Fruit fly (Drosophila melanogaster) whole organism, embryonic: Measurements from ENCODE around the gene moody.
A peak's percentile ranks its signal among the peaks of the same experiment; 100 is the strongest.

Experiments
- Adf1 ChIP-seq: fragments of 200-800 bp; sonication (Bioruptor generic); IDR thresholded peaks from 2 replicates; pipeline ENCODE4 v1.3.6; 2022; ENCODE audit warnings: missing biosample characterization, missing genetic modification characterization
- Bdp1 ChIP-seq: fragments of 200-800 bp; sonication (Bioruptor generic); optimal IDR thresholded peaks from 3 replicates; lab custom pipeline; 2016; ENCODE audit warnings: missing biosample characterization, missing genetic modification characterization
- Bteb2 ChIP-seq: fragments of 200-800 bp; sonication (Bioruptor generic); optimal IDR thresholded peaks from 2 replicates; lab custom pipeline; 2016; ENCODE audit warnings: missing biosample characterization, missing genetic modification characterization
- CG11696 ChIP-seq: fragments of 200-800 bp; sonication (Bioruptor generic); IDR thresholded peaks from 2 replicates; pipeline ENCODE4 v1.3.6; 2022; ENCODE audit warnings: missing biosample characterization, missing genetic modification characterization
- CG14965 ChIP-seq: fragments of 200-800 bp; sonication (Bioruptor generic); optimal IDR thresholded peaks from 2 replicates; lab custom pipeline; 2016; ENCODE audit warnings: missing biosample characterization, missing genetic modification characterization, borderline replicate concordance
- CG16815 ChIP-seq: fragments of 200-800 bp; sonication (Bioruptor generic); optimal IDR thresholded peaks from 3 replicates; lab custom pipeline; 2017; ENCODE audit warnings: missing biosample characterization, mild to moderate bottlenecking, missing genetic modification characterization
- CG17802 ChIP-seq: fragments of 200-800 bp; sonication (Bioruptor generic); optimal IDR thresholded peaks from 2 replicates; lab custom pipeline; 2018; ENCODE audit warnings: missing biosample characterization, mild to moderate bottlenecking, missing genetic modification characterization, moderate library complexity
- CG2116 ChIP-seq: fragments of 200-800 bp; sonication (Bioruptor generic); optimal IDR thresholded peaks from 3 replicates; lab custom pipeline; 2018; ENCODE audit warnings: missing biosample characterization, mild to moderate bottlenecking, missing genetic modification characterization
- CG2678 ChIP-seq: fragments of 200-800 bp; sonication (Bioruptor generic); optimal IDR thresholded peaks from 3 replicates; lab custom pipeline; 2019; ENCODE audit warnings: missing biosample characterization, mild to moderate bottlenecking, missing genetic modification characterization, moderate library complexity
- CG3281 ChIP-seq: fragments of 200-800 bp; sonication (Bioruptor generic); optimal IDR thresholded peaks from 3 replicates; lab custom pipeline; 2017; ENCODE audit warnings: missing biosample characterization, mild to moderate bottlenecking, missing genetic modification characterization
- CG5953 ChIP-seq: fragments of 200-800 bp; sonication (Bioruptor generic); IDR thresholded peaks from 2 replicates; pipeline ENCODE4 v1.3.6; 2022; ENCODE audit warnings: missing biosample characterization, missing genetic modification characterization
- CG6854 ChIP-seq: fragments of 200-800 bp; sonication (Bioruptor generic); optimal IDR thresholded peaks from 3 replicates; lab custom pipeline; 2017; ENCODE audit warnings: missing biosample characterization, mild to moderate bottlenecking, missing genetic modification characterization
- CG7372 ChIP-seq: fragments of 200-800 bp; sonication (Bioruptor generic); IDR thresholded peaks from 2 replicates; pipeline ENCODE4 v1.3.6; 2022; ENCODE audit warnings: missing biosample characterization, missing genetic modification characterization
- CG8388 ChIP-seq: fragments of 200-800 bp; sonication (Bioruptor generic); optimal IDR thresholded peaks from 2 replicates; lab custom pipeline; 2019; ENCODE audit warnings: missing biosample characterization, mild to moderate bottlenecking, missing genetic modification characterization, moderate library complexity
- CG8944 ChIP-seq: fragments of 200-800 bp; sonication (Bioruptor generic); optimal IDR thresholded peaks from 3 replicates; lab custom pipeline; 2016; ENCODE audit warnings: missing biosample characterization, missing genetic modification characterization
- CG9609 ChIP-seq: fragments of 200-800 bp; sonication (Bioruptor generic); optimal IDR thresholded peaks from 3 replicates; lab custom pipeline; 2016; ENCODE audit warnings: missing biosample characterization, missing genetic modification characterization
- CHES-1-like ChIP-seq: fragments of 200-800 bp; sonication (Bioruptor generic); optimal IDR thresholded peaks from 2 replicates; lab custom pipeline; 2016; ENCODE audit warnings: missing biosample characterization, missing genetic modification characterization
- Dek ChIP-seq: fragments of 200-800 bp; sonication (Bioruptor generic); optimal IDR thresholded peaks from 3 replicates; lab custom pipeline; 2019; ENCODE audit warnings: missing biosample characterization, mild to moderate bottlenecking, missing genetic modification characterization, moderate library complexity
- Dll ChIP-seq: fragments of 200-800 bp; sonication (Bioruptor generic); IDR thresholded peaks from 4 replicates; pipeline ENCODE4 v1.3.6; 2022; ENCODE audit warnings: missing biosample characterization, missing genetic modification characterization; ENCODE audit not compliant: partially characterized antibody
- Doc2 ChIP-seq: fragments of 200-800 bp; sonication (Bioruptor generic); IDR thresholded peaks from 2 replicates; pipeline ENCODE4 v1.3.6; 2022; ENCODE audit warnings: missing biosample characterization, missing genetic modification characterization
- Fer1 ChIP-seq: fragments of 200-800 bp; sonication (Bioruptor generic); optimal IDR thresholded peaks from 2 replicates; lab custom pipeline; 2017; ENCODE audit warnings: missing biosample characterization, mild to moderate bottlenecking, missing genetic modification characterization
- GATAe ChIP-seq: fragments of 200-800 bp; sonication (Bioruptor generic); conservative IDR thresholded peaks from 2 replicates; pipeline ENCODE4 v1.3.6; 2022; ENCODE audit warnings: missing biosample characterization, missing genetic modification characterization
- H2.0 ChIP-seq: fragments of 200-800 bp; sonication (Bioruptor generic); IDR thresholded peaks from 2 replicates; pipeline ENCODE4 v1.3.6; 2022; ENCODE audit warnings: missing biosample characterization, missing genetic modification characterization
- Hand ChIP-seq: fragments of 200-800 bp; sonication (Bioruptor generic); optimal IDR thresholded peaks from 2 replicates; lab custom pipeline; 2017; ENCODE audit warnings: mild to moderate bottlenecking, missing biosample characterization, missing genetic modification reagents, missing genetic modification characterization
- Hr3 ChIP-seq: fragments of 200-800 bp; sonication (Bioruptor generic); optimal IDR thresholded peaks from 3 replicates; lab custom pipeline; 2016; ENCODE audit warnings: missing biosample characterization, missing genetic modification characterization
- Hr78 ChIP-seq, 2 experiments: fragments of 200-800 bp in 1 of 2; fragments of >200 bp in 1 of 2; sonication (Bioruptor generic) in 1 of 2; optimal IDR thresholded peaks; 2 replicates each; lab custom pipeline; 2017 to 2019; ENCODE audit warnings: missing biosample characterization in 2 of 2, missing genetic modification characterization in 2 of 2, mild to moderate bottlenecking in 1 of 2, moderate library complexity in 1 of 2
- NC2α ChIP-seq: fragments of 200-800 bp; sonication (Bioruptor generic); optimal IDR thresholded peaks from 2 replicates; lab custom pipeline; 2016; ENCODE audit warnings: missing biosample characterization, missing genetic modification characterization
- Sox100B ChIP-seq: fragments of 200-800 bp; sonication (Bioruptor generic); optimal IDR thresholded peaks from 3 replicates; lab custom pipeline; 2018; ENCODE audit warnings: missing biosample characterization, mild to moderate bottlenecking, missing genetic modification characterization
- Xbp1 ChIP-seq: fragments of 200-800 bp; sonication (Bioruptor generic); optimal IDR thresholded peaks from 3 replicates; lab custom pipeline; 2016; ENCODE audit warnings: missing biosample characterization, mild to moderate bottlenecking, missing genetic modification characterization
- ab ChIP-seq: fragments of 200-800 bp; sonication (Bioruptor generic); optimal IDR thresholded peaks from 2 replicates; lab custom pipeline; 2016; ENCODE audit warnings: missing biosample characterization, missing genetic modification characterization
- aop ChIP-seq: fragments of 200-800 bp; sonication (Bioruptor generic); IDR thresholded peaks from 2 replicates; pipeline ENCODE4 v1.3.6; 2022; ENCODE audit warnings: missing biosample characterization, missing genetic modification characterization
- bsh ChIP-seq, 2 experiments: fragments of 200-800 bp; sonication (Bioruptor generic); optimal IDR thresholded peaks; 2 replicates each; lab custom pipeline; 2017 to 2018; ENCODE audit warnings: mild to moderate bottlenecking in 2 of 2, missing biosample characterization in 2 of 2, missing genetic modification characterization in 2 of 2, moderate library complexity in 1 of 2
- chm ChIP-seq: fragments of 200-800 bp; sonication (Bioruptor generic); IDR thresholded peaks from 2 replicates; pipeline ENCODE4 v1.3.6; 2022; ENCODE audit warnings: missing biosample characterization, missing genetic modification characterization
- chn ChIP-seq: fragments of 200-800 bp; sonication (Bioruptor generic); optimal IDR thresholded peaks from 2 replicates; lab custom pipeline; 2016; ENCODE audit warnings: missing biosample characterization, missing genetic modification characterization
- crc ChIP-seq: fragments of 200-800 bp; sonication (Bioruptor generic); optimal IDR thresholded peaks from 2 replicates; lab custom pipeline; 2016; ENCODE audit warnings: missing biosample characterization, missing genetic modification characterization
- crol ChIP-seq: fragments of 200-800 bp; sonication (Bioruptor generic); IDR thresholded peaks from 2 replicates; pipeline ENCODE4 v1.3.6; 2022; ENCODE audit warnings: missing biosample characterization, missing genetic modification characterization
- dati ChIP-seq: fragments of 200-800 bp; sonication (Bioruptor generic); IDR thresholded peaks from 2 replicates; pipeline ENCODE4 v1.3.6; 2022; ENCODE audit warnings: missing biosample characterization, missing genetic modification characterization
- en ChIP-seq: fragments of 200-800 bp; sonication (Bioruptor generic); optimal IDR thresholded peaks from 2 replicates; lab custom pipeline; 2016; ENCODE audit warnings: missing biosample characterization, missing genetic modification characterization
- fd102C ChIP-seq: fragments of 200-800 bp; sonication (Bioruptor generic); optimal IDR thresholded peaks from 2 replicates; lab custom pipeline; 2018; ENCODE audit warnings: missing biosample characterization, mild to moderate bottlenecking, missing genetic modification characterization, moderate library complexity
- fu2 ChIP-seq: fragments of 200-800 bp; sonication (Bioruptor generic); optimal IDR thresholded peaks from 2 replicates; lab custom pipeline; 2016; ENCODE audit warnings: missing biosample characterization, missing genetic modification characterization
- oc ChIP-seq: fragments of 200-800 bp; sonication (Bioruptor generic); optimal IDR thresholded peaks from 2 replicates; lab custom pipeline; 2018; ENCODE audit warnings: missing biosample characterization, mild to moderate bottlenecking, missing genetic modification characterization, moderate library complexity
- org-1 ChIP-seq: fragments of 200-800 bp; sonication (Bioruptor generic); optimal IDR thresholded peaks from 2 replicates; lab custom pipeline; 2017; ENCODE audit warnings: missing biosample characterization, missing genetic modification characterization
- pfk ChIP-seq: fragments of 200-800 bp; sonication (Bioruptor generic); optimal IDR thresholded peaks from 2 replicates; lab custom pipeline; 2018; ENCODE audit warnings: missing biosample characterization, mild to moderate bottlenecking, missing genetic modification characterization, moderate library complexity
- sim ChIP-seq: fragments of 200-800 bp; sonication (Bioruptor generic); IDR thresholded peaks from 2 replicates; pipeline ENCODE4 v1.3.6; 2022; ENCODE audit warnings: missing biosample characterization, missing genetic modification characterization
- slou ChIP-seq: fragments of 200-800 bp; sonication (Bioruptor generic); optimal IDR thresholded peaks from 3 replicates; lab custom pipeline; 2016; ENCODE audit warnings: missing biosample characterization, missing genetic modification characterization
- wdn ChIP-seq: fragments of 200-800 bp; sonication (Bioruptor generic); IDR thresholded peaks from 2 replicates; pipeline ENCODE4 v1.3.6; 2022; ENCODE audit warnings: missing biosample characterization, missing genetic modification characterization
- wek ChIP-seq: fragments of 200-800 bp; sonication (Bioruptor generic); optimal IDR thresholded peaks from 3 replicates; lab custom pipeline; 2018; ENCODE audit warnings: missing biosample characterization, mild to moderate bottlenecking, missing genetic modification characterization, moderate library complexity
- wor ChIP-seq: fragments of 200-800 bp; sonication (Bioruptor generic); IDR thresholded peaks from 2 replicates; pipeline ENCODE4 v1.3.6; 2022; ENCODE audit warnings: missing biosample characterization, missing genetic modification characterization
- z ChIP-seq: fragments of 200-800 bp; sonication (Bioruptor generic); IDR thresholded peaks from 3 replicates; pipeline ENCODE4 v1.3.6; 2022; ENCODE audit warnings: missing biosample characterization, missing genetic modification characterization
- zf30C ChIP-seq: fragments of 200-800 bp; sonication (Bioruptor generic); optimal IDR thresholded peaks from 3 replicates; lab custom pipeline; 2018; ENCODE audit warnings: missing biosample characterization, mild to moderate bottlenecking, missing genetic modification characterization

Gene moody

DNA sequence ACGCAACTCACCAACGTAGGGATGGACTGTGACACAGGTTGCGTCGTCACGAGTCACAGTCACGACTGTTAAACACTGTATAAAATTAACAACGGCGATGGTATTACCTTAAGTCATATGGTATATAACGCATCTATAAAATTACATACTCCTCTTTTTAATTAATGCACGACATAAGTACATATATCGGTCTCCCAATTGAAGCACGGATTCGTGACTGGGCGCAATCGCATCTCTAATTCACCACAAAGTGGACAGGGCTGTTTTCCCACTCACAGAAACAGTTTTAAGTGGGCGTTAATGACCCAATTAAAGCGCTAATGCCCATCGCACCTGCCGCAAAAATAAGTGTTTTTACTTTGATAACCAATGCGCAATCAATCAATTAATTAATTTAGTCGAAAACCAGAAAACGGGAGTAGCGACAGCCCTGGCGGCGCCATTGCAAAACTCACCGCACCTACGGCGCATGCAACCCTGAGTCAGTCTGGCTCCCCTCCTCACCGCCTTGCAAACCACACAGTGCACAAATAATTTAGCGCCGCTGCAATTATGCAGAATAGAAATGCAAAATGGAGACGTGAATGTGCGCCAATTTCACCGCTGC, 8.5 kb downstream of the moody start, which contains the start of gene CG4313 (continued):
- TF ChIP-seq Fer1 (GFP tag; lab: Kevin White, UChicago): peak; percentile 63
- no peak for TF ChIP-seq sim (GFP tag; lab: Robert Waterston, UW)
- TF ChIP-seq CG8388 (GFP tag; lab: Kevin White, UChicago): peak; percentile 39
- no peak for TF ChIP-seq CG11696
- TF ChIP-seq Dll: peak; percentile 95
- TF ChIP-seq CG6854: no peak
- TF ChIP-seq CG3281 (GFP tag; lab: Kevin White, UChicago): peak; percentile 90
- TF ChIP-seq wdn (GFP tag; lab: Robert Waterston, UW): 0 out of 2 replicates have a peak, but pooled peaks have one; percentile 22
- TF ChIP-seq fu2: peak; percentile 34
- TF ChIP-seq CHES-1-like (GFP tag; lab: Kevin White, UChicago): peak; percentile 77
- no peak for TF ChIP-seq Hr78 (GFP tag; optimal IDR thresholded peaks at IDR 0.05; lab: Kevin White, UChicago)
- TF ChIP-seq Hand (GFP tag; lab: Kevin White, UChicago): no peak
- peak; percentile 9 for TF ChIP-seq wek
- peak; percentile 42; the same call in 1 of the 2 replicates for TF ChIP-seq H2.0 (GFP tag; lab: Robert Waterston, UW)
- TF ChIP-seq Adf1: 0 out of 2 replicates have a peak, but pooled peaks have one; percentile 17
- peak; percentile 58 for TF ChIP-seq org-1 (GFP tag; lab: Kevin White, UChicago)
- TF ChIP-seq ab (GFP tag; lab: Kevin White, UChicago): peak; percentile 52
- peak; percentile 78 for TF ChIP-seq CG2678 (tag; lab: Kevin White, UChicago)
- TF ChIP-seq Bteb2 (GFP tag; lab: Kevin White, UChicago): peak; percentile 23
- peak; percentile 11; the same call in 1 of the 2 replicates for TF ChIP-seq wor (GFP tag; lab: Robert Waterston, UW)
- TF ChIP-seq Sox100B (GFP tag; lab: Kevin White, UChicago): peak; percentile 38
- no peak for TF ChIP-seq chm (GFP tag; lab: Robert Waterston, UW)
- TF ChIP-seq slou (GFP tag; lab: Kevin White, UChicago): no peak
- TF ChIP-seq CG5953 (GFP tag; lab: Robert Waterston, UW): no peak
- no peak for TF ChIP-seq aop (GFP tag; lab: Robert Waterston, UW)
- TF ChIP-seq CG8944 (GFP tag; lab: Kevin White, UChicago): peak; percentile 60
- no peak for TF ChIP-seq Doc2
- peak; percentile 46 for TF ChIP-seq crc
- peak; percentile 96 for TF ChIP-seq CG2116 (GFP tag; lab: Kevin White, UChicago)
- TF ChIP-seq CG9609 (GFP tag; lab: Kevin White, UChicago): peak; percentile 77
- no peak for TF ChIP-seq dati (GFP tag; lab: Robert Waterston, UW)
- TF ChIP-seq CG14965 (GFP tag; lab: Kevin White, UChicago): no peak
- peak; percentile 1 for TF ChIP-seq NC2α
- peak; percentile 48 for TF ChIP-seq Bdp1 (GFP tag; lab: Kevin White, UChicago)
- TF ChIP-seq bsh (GFP tag; optimal IDR thresholded peaks at IDR 0.05; lab: Kevin White, UChicago): peak in 1 of 2 experiments; percentile 59
- TF ChIP-seq z: no peak
- TF ChIP-seq chn (GFP tag; lab: Kevin White, UChicago): peak; percentile 73
- TF ChIP-seq CG17802 (tag; lab: Kevin White, UChicago): peak; percentile 1
- TF ChIP-seq Hr3 (GFP tag; lab: Kevin White, UChicago): peak; percentile 72
- TF ChIP-seq en: peak; percentile 65
- peak; percentile 77 for TF ChIP-seq Xbp1 (GFP tag; lab: Kevin White, UChicago)
- TF ChIP-seq crol (GFP tag; lab: Robert Waterston, UW): no peak
- TF ChIP-seq oc: no peak
- TF ChIP-seq fd102C: no peak
- no peak; the same call in 1 of the 2 replicates for TF ChIP-seq GATAe (GFP tag; lab: Robert Waterston, UW)
- peak; percentile 24 for TF ChIP-seq Dek (tag; lab: Kevin White, UChicago)
- TF ChIP-seq pfk (GFP tag; lab: Kevin White, UChicago): no peak
- TF ChIP-seq CG7372 (GFP tag; lab: Robert Waterston, UW): peak; percentile 79
- TF ChIP-seq zf30C (GFP tag; lab: Kevin White, UChicago): no peak
- peak; percentile 40 for TF ChIP-seq CG16815 (GFP tag; lab: Kevin White, UChicago)
